Worm (Caenorhabditis elegans) whole organism, late embryonic: ENCODE data around the gene ida-1.
A peak's percentile ranks its signal among the peaks of the same experiment; 100 is the strongest.

ENCODE experiments used
- C08G9.2 ChIP-seq: sonication (generic microtip); optimal IDR thresholded peaks from 2 replicates; lab custom pipeline; 2016; ENCODE audit warnings: mild to moderate bottlenecking, missing genetic modification characterization, moderate library complexity, missing compliant biosample characterization
- C38D4.7 ChIP-seq: fragments of 200-800 bp; sonication (Bioruptor generic); optimal IDR thresholded peaks from 2 replicates; lab custom pipeline; 2018; ENCODE audit warnings: mild to moderate bottlenecking, missing genetic modification characterization, moderate library complexity, missing compliant biosample characterization
- K02D7.2 ChIP-seq: sonication (generic microtip); optimal IDR thresholded peaks from 2 replicates; lab custom pipeline; 2017; ENCODE audit warnings: mild to moderate bottlenecking, missing genetic modification characterization, missing compliant biosample characterization
- K09A11.1 ChIP-seq: sonication (generic microtip); optimal IDR thresholded peaks from 2 replicates; lab custom pipeline; 2017; ENCODE audit warnings: antibody characterized with exemption, mild to moderate bottlenecking, missing genetic modification characterization, missing compliant biosample characterization; ENCODE audit not compliant: insufficient read depth
- T23F11.4 ChIP-seq: fragments of 200-800 bp; sonication (Bioruptor generic); optimal IDR thresholded peaks from 2 replicates; lab custom pipeline; 2018; ENCODE audit warnings: mild to moderate bottlenecking, missing genetic modification characterization, missing compliant biosample characterization
- ahr-1 ChIP-seq: sonication (generic microtip); optimal IDR thresholded peaks from 2 replicates; lab custom pipeline; 2016; ENCODE audit warnings: missing genetic modification characterization, missing compliant biosample characterization
- ama-1 ChIP-seq: fragments of 150-350 bp; optimal IDR thresholded peaks from 2 replicates; lab custom pipeline; 2014
- ceh-14 ChIP-seq: sonication (generic microtip); optimal IDR thresholded peaks from 2 replicates; lab custom pipeline; 2016; ENCODE audit warnings: missing genotype, missing genetic modification characterization, missing compliant biosample characterization
- ceh-19 ChIP-seq: fragments of 200-800 bp; sonication (Bioruptor generic); optimal IDR thresholded peaks from 2 replicates; lab custom pipeline; 2018; ENCODE audit warnings: mild to moderate bottlenecking, missing genetic modification characterization, missing compliant biosample characterization
- ceh-2 ChIP-seq: sonication (generic microtip); optimal IDR thresholded peaks from 2 replicates; lab custom pipeline; 2016; ENCODE audit warnings: missing genotype, missing genetic modification characterization, missing compliant biosample characterization
- ceh-30 ChIP-seq: fragments of 150-350 bp; optimal IDR thresholded peaks from 2 replicates; lab custom pipeline; 2014; ENCODE audit warnings: missing biosample characterization, missing genetic modification characterization
- ceh-34 ChIP-seq: sonication (generic microtip); optimal IDR thresholded peaks from 2 replicates; lab custom pipeline; 2016; ENCODE audit warnings: mild to moderate bottlenecking, missing genetic modification characterization, missing compliant biosample characterization
- ceh-45 ChIP-seq: fragments of 200-800 bp; sonication (Bioruptor generic); IDR thresholded peaks from 2 replicates; pipeline ENCODE4 v1.3.6; 2022; ENCODE audit warnings: missing genetic modification reagents, missing genetic modification characterization, missing compliant biosample characterization
- che-1 ChIP-seq: sonication (generic microtip); optimal IDR thresholded peaks from 2 replicates; lab custom pipeline; 2016; ENCODE audit warnings: mild to moderate bottlenecking, missing genetic modification characterization, missing compliant biosample characterization
- dmd-4 ChIP-seq: sonication (generic microtip); optimal IDR thresholded peaks from 2 replicates; lab custom pipeline; 2016; ENCODE audit warnings: borderline replicate concordance, missing genetic modification characterization, missing compliant biosample characterization
- dve-1 ChIP-seq: sonication (generic microtip); optimal IDR thresholded peaks from 2 replicates; lab custom pipeline; 2017; ENCODE audit warnings: antibody characterized with exemption, mild to moderate bottlenecking, missing genetic modification characterization, missing compliant biosample characterization
- elt-2 ChIP-seq: sonication (generic microtip); optimal IDR thresholded peaks from 2 replicates; lab custom pipeline; 2016; ENCODE audit warnings: missing genetic modification reagents, missing genetic modification characterization, missing compliant biosample characterization
- elt-4 ChIP-seq: sonication (generic microtip); optimal IDR thresholded peaks from 2 replicates; lab custom pipeline; 2016; ENCODE audit warnings: missing genetic modification characterization, missing compliant biosample characterization
- eyg-1 ChIP-seq: sonication (generic microtip); optimal IDR thresholded peaks from 2 replicates; lab custom pipeline; 2016; ENCODE audit warnings: missing genotype, missing genetic modification characterization, missing compliant biosample characterization
- fax-1 ChIP-seq: sonication (generic microtip); optimal IDR thresholded peaks from 2 replicates; lab custom pipeline; 2016; ENCODE audit warnings: missing genotype, missing genetic modification characterization, missing compliant biosample characterization
- fkh-10 ChIP-seq: fragments of 150-350 bp; optimal IDR thresholded peaks from 2 replicates; lab custom pipeline; 2014; ENCODE audit warnings: missing biosample characterization, missing genetic modification reagents, missing genetic modification characterization
- fkh-6 ChIP-seq: sonication (generic microtip); optimal IDR thresholded peaks from 2 replicates; lab custom pipeline; 2016; ENCODE audit warnings: missing genetic modification characterization, missing compliant biosample characterization
- hlh-13 ChIP-seq: fragments of 200-800 bp; sonication (Bioruptor generic); optimal IDR thresholded peaks from 2 replicates; lab custom pipeline; 2018; ENCODE audit warnings: mild to moderate bottlenecking, missing genetic modification characterization, missing compliant biosample characterization
- hlh-15 ChIP-seq: sonication (generic microtip); optimal IDR thresholded peaks from 2 replicates; lab custom pipeline; 2016; ENCODE audit warnings: missing genetic modification characterization, missing compliant biosample characterization
- hlh-30 ChIP-seq: sonication (generic microtip); optimal IDR thresholded peaks from 2 replicates; lab custom pipeline; 2017; ENCODE audit warnings: antibody characterized with exemption, missing genetic modification characterization, missing compliant biosample characterization; ENCODE audit not compliant: insufficient read depth
- hlh-6 ChIP-seq: sonication (generic microtip); optimal IDR thresholded peaks from 2 replicates; lab custom pipeline; 2016; ENCODE audit warnings: missing genotype, missing genetic modification characterization, missing compliant biosample characterization
- hlh-8 ChIP-seq: sonication (generic microtip); optimal IDR thresholded peaks from 2 replicates; lab custom pipeline; 2016; ENCODE audit warnings: missing genotype, missing genetic modification characterization, missing compliant biosample characterization
- lim-6 ChIP-seq: sonication (generic microtip); optimal IDR thresholded peaks from 2 replicates; lab custom pipeline; 2016; ENCODE audit warnings: missing genetic modification characterization, missing compliant biosample characterization
- lin-11 ChIP-seq: fragments of 200-800 bp; sonication (Bioruptor generic); optimal IDR thresholded peaks from 2 replicates; lab custom pipeline; 2018; ENCODE audit warnings: mild to moderate bottlenecking, missing genetic modification characterization, missing compliant biosample characterization
- madf-2 ChIP-seq: sonication (generic microtip); optimal IDR thresholded peaks from 2 replicates; lab custom pipeline; 2017; ENCODE audit warnings: missing genetic modification characterization, missing compliant biosample characterization
- mec-3 ChIP-seq: sonication (generic microtip); optimal IDR thresholded peaks from 2 replicates; lab custom pipeline; 2016; ENCODE audit warnings: borderline replicate concordance, missing genetic modification characterization, missing compliant biosample characterization
- nfya-1 ChIP-seq: sonication (generic microtip); optimal IDR thresholded peaks from 2 replicates; lab custom pipeline; 2017; ENCODE audit warnings: missing genetic modification characterization, mild to moderate bottlenecking, missing compliant biosample characterization, antibody characterized with exemption, moderate library complexity
- nhr-11 ChIP-seq: fragments of 150-350 bp; optimal IDR thresholded peaks from 2 replicates; lab custom pipeline; 2014; ENCODE audit warnings: missing biosample characterization, missing genetic modification characterization
- nhr-232 ChIP-seq: sonication (generic microtip); optimal IDR thresholded peaks from 2 replicates; lab custom pipeline; 2016; ENCODE audit warnings: missing genetic modification characterization, missing compliant biosample characterization
- npax-4 ChIP-seq: sonication (generic microtip); optimal IDR thresholded peaks from 2 replicates; lab custom pipeline; 2016; ENCODE audit warnings: missing genetic modification characterization, missing compliant biosample characterization
- odd-2 ChIP-seq: sonication (generic microtip); optimal IDR thresholded peaks from 2 replicates; lab custom pipeline; 2017; ENCODE audit warnings: antibody characterized with exemption, mild to moderate bottlenecking, missing genetic modification characterization, missing compliant biosample characterization
- pag-3 ChIP-seq: sonication (generic microtip); optimal IDR thresholded peaks from 2 replicates; lab custom pipeline; 2016; ENCODE audit warnings: missing compliant biosample characterization, missing genetic modification characterization, borderline replicate concordance
- pha-2 ChIP-seq: sonication (generic microtip); optimal IDR thresholded peaks from 2 replicates; lab custom pipeline; 2017; ENCODE audit warnings: mild to moderate bottlenecking, missing genetic modification characterization, missing compliant biosample characterization
- pha-4 ChIP-seq: fragments of 150-350 bp; optimal IDR thresholded peaks from 2 replicates; lab custom pipeline; 2018; ENCODE audit warnings: missing biosample characterization, missing genetic modification reagents, missing genetic modification characterization
- pqm-1 ChIP-seq: sonication (generic microtip); optimal IDR thresholded peaks from 2 replicates; lab custom pipeline; 2016; ENCODE audit warnings: missing genetic modification characterization, missing compliant biosample characterization
- pros-1 ChIP-seq: fragments of 150-350 bp; optimal IDR thresholded peaks from 2 replicates; lab custom pipeline; 2014; ENCODE audit warnings: missing biosample characterization, missing genetic modification reagents, missing genetic modification characterization
- ref-2 ChIP-seq: sonication (generic microtip); optimal IDR thresholded peaks from 2 replicates; lab custom pipeline; 2016; ENCODE audit warnings: missing genetic modification characterization, missing compliant biosample characterization
- rnt-1 ChIP-seq: sonication (generic microtip); optimal IDR thresholded peaks from 2 replicates; lab custom pipeline; 2016; ENCODE audit warnings: missing genetic modification characterization, missing compliant biosample characterization
- sdc-2 ChIP-seq: sonication (generic microtip); optimal IDR thresholded peaks from 2 replicates; lab custom pipeline; 2016; ENCODE audit warnings: missing genotype, missing genetic modification characterization, missing compliant biosample characterization
- sox-2 ChIP-seq: fragments of 200-800 bp; sonication (Bioruptor generic); IDR thresholded peaks from 2 replicates; pipeline ENCODE4 v1.3.6; 2022; ENCODE audit warnings: missing genetic modification reagents, missing genetic modification characterization, missing compliant biosample characterization
- sox-4 ChIP-seq: sonication (generic microtip); optimal IDR thresholded peaks from 2 replicates; lab custom pipeline; 2017; ENCODE audit warnings: mild to moderate bottlenecking, missing genetic modification characterization, inconsistent platforms, missing compliant biosample characterization
- syd-9 ChIP-seq: sonication (generic microtip); optimal IDR thresholded peaks from 2 replicates; lab custom pipeline; 2016; ENCODE audit warnings: mild to moderate bottlenecking, missing genetic modification characterization, moderate library complexity, missing compliant biosample characterization
- tbx-2 ChIP-seq: sonication (generic microtip); optimal IDR thresholded peaks from 2 replicates; lab custom pipeline; 2016; ENCODE audit warnings: missing genetic modification characterization, missing compliant biosample characterization
- unc-3 ChIP-seq, 2 experiments: fragments of 200-800 bp in 1 of 2; sonication (Bioruptor generic) in 1 of 2; sonication (generic microtip) in 1 of 2; conservative IDR thresholded peaks in 1 of 2; optimal IDR thresholded peaks in 1 of 2; 2 replicates each; pipeline versions ENCODE4 v1.3.6 to Lab custom; 2016 to 2022; ENCODE audit warnings: missing compliant biosample characterization in 2 of 2, missing genetic modification characterization in 2 of 2, missing genetic modification reagents in 1 of 2
- unc-55 ChIP-seq: sonication (generic microtip); optimal IDR thresholded peaks from 2 replicates; lab custom pipeline; 2017; ENCODE audit warnings: missing biosample characterization, missing genetic modification reagents, missing genetic modification characterization
- zip-5 ChIP-seq: sonication (generic microtip); optimal IDR thresholded peaks from 2 replicates; lab custom pipeline; 2016; ENCODE audit warnings: missing genetic modification characterization, missing compliant biosample characterization
- ztf-16 ChIP-seq: sonication (generic microtip); optimal IDR thresholded peaks from 2 replicates; lab custom pipeline; 2017; ENCODE audit warnings: missing genetic modification characterization, missing compliant biosample characterization

Gene ida-1

ce11 chrIII:5769726-5770235 lies 14.4 kb downstream of the ida-1 start, which contains the start of gene cutl-23:
TSS of gene cutl-23 (plus strand) at chrIII:5770185.
- TF ChIP-seq rnt-1 (tag; lab: Kevin White, UChicago) (no peak), dmd-4 (tag; lab: Kevin White, UChicago) (peak; percentile 57), pag-3 (tag; lab: Kevin White, UChicago) (no peak), madf-2 (tag; lab: Kevin White, UChicago) (peak; percentile 28), fkh-10 (GFP tag; lab: Kevin White, UChicago) (no peak), sox-4 (tag; lab: Kevin White, UChicago) (peak; percentile 58), hlh-30 (tag; lab: Kevin White, UChicago) (no peak), lin-11 (tag; lab: Kevin White, UChicago) (peak; percentile 27), tbx-2 (tag; lab: Kevin White, UChicago) (peak; percentile 41), T23F11.4 (GFP tag; lab: Kevin White, UChicago) (peak; percentile 65), pha-4 (no peak), fax-1 (tag; lab: Kevin White, UChicago) (peak; percentile 22), nfya-1 (peak; percentile 23), pha-2 (tag; lab: Kevin White, UChicago) (peak; percentile 26), syd-9 (tag; lab: Kevin White, UChicago) (peak; percentile 39), ceh-14 (no peak), npax-4 (tag; lab: Kevin White, UChicago) (no peak), ceh-19 (GFP tag; lab: Kevin White, UChicago) (no peak), sox-2 (peak; percentile 5; the same call in 1 of the 2 replicates), nhr-232 (tag; lab: Kevin White, UChicago) (peak; percentile 35), che-1 (tag; lab: Kevin White, UChicago) (peak; percentile 59), ref-2 (tag; lab: Kevin White, UChicago) (no peak), ceh-45 (GFP tag; lab: Robert Waterston, UW) (peak; percentile 9; the same call in 1 of the 2 replicates), ceh-34 (peak; percentile 11), zip-5 (tag; lab: Kevin White, UChicago) (no peak), sdc-2 (tag; lab: Kevin White, UChicago) (peak; percentile 41), K09A11.1 (tag; lab: Kevin White, UChicago) (no peak), dve-1 (tag; lab: Kevin White, UChicago) (no peak), pros-1 (tag; lab: Kevin White, UChicago) (no peak), hlh-8 (tag; lab: Kevin White, UChicago) (no peak), hlh-15 (tag; lab: Kevin White, UChicago) (no peak), unc-3 (GFP tag; conservative IDR thresholded peaks at IDR 0.05; lab: Robert Waterston, UW) (0 out of 2 replicates have a peak, but pooled peaks have one; percentile 16), unc-3 (tag; optimal IDR thresholded peaks at IDR 0.05; lab: Kevin White, UChicago) (no peak), K02D7.2 (tag; lab: Kevin White, UChicago) (peak; percentile 40), fkh-6 (peak; percentile 33), mec-3 (tag; lab: Kevin White, UChicago) (no peak), odd-2 (tag; lab: Kevin White, UChicago) (no peak), ahr-1 (tag; lab: Kevin White, UChicago) (no peak), elt-2 (tag; lab: Kevin White, UChicago) (no peak), hlh-13 (GFP tag; lab: Kevin White, UChicago) (no peak), ceh-30 (tag; lab: Kevin White, UChicago) (no peak), lim-6 (no peak), C08G9.2 (tag; lab: Kevin White, UChicago) (peak; percentile 19), ztf-16 (peak; percentile 61), elt-4 (tag; lab: Kevin White, UChicago) (no peak), ama-1 (lab: Kevin White, UChicago) (no peak), unc-55 (GFP tag; lab: Kevin White, UChicago) (no peak), ceh-2 (tag; lab: Kevin White, UChicago) (no peak), nhr-11 (no peak), hlh-6 (peak; percentile 80), C38D4.7 (GFP tag; lab: Kevin White, UChicago) (peak; percentile 19), pqm-1 (tag; lab: Kevin White, UChicago) (no peak), eyg-1 (tag; lab: Kevin White, UChicago) (no peak)
